Fruit fly (Drosophila melanogaster) whole organism, embryonic: ENCODE data around the gene VhaAC45RP.

Experiments used
- Awh ChIP-seq: fragments of 200-800 bp; sonication (Bioruptor generic); IDR thresholded peaks from 2 replicates; pipeline ENCODE4, ENCODE4 v1.3.6; 2022; ENCODE audit warnings: missing biosample characterization, missing genetic modification characterization
- Bgb ChIP-seq: fragments of 200-800 bp; sonication (Bioruptor generic); IDR thresholded peaks from 2 replicates; pipeline ENCODE4 v1.3.6; 2022; ENCODE audit warnings: missing biosample characterization, missing genetic modification characterization; ENCODE audit not compliant: partially characterized antibody
- CG11247 ChIP-seq: fragments of 200-800 bp; sonication (Bioruptor generic); IDR thresholded peaks from 2 replicates; pipeline ENCODE4 v1.3.6; 2022; ENCODE audit warnings: missing biosample characterization, missing genetic modification characterization
- CG12104 ChIP-seq: fragments of 200-800 bp; sonication (Bioruptor generic); optimal IDR thresholded peaks from 3 replicates; lab custom pipeline; 2016; ENCODE audit warnings: missing biosample characterization, missing genetic modification characterization
- CG15479 ChIP-seq: fragments of 200-800 bp; sonication (Bioruptor generic); optimal IDR thresholded peaks from 3 replicates; lab custom pipeline; 2019; ENCODE audit warnings: missing biosample characterization, mild to moderate bottlenecking, missing genetic modification characterization, moderate library complexity
- CG15514 ChIP-seq: fragments of 200-800 bp; sonication (Bioruptor generic); optimal IDR thresholded peaks from 3 replicates; lab custom pipeline; 2017; ENCODE audit warnings: missing biosample characterization, missing genetic modification characterization, mild to moderate bottlenecking, moderate library complexity, missing genetic modification reagents
- CG17359 ChIP-seq: fragments of 200-800 bp; sonication (Bioruptor generic); optimal IDR thresholded peaks from 3 replicates; lab custom pipeline; 2018; ENCODE audit warnings: missing biosample characterization, mild to moderate bottlenecking, missing genetic modification characterization, moderate library complexity
- CG18619 ChIP-seq: fragments of 200-800 bp; sonication (Bioruptor generic); optimal IDR thresholded peaks from 3 replicates; lab custom pipeline; 2017; ENCODE audit warnings: missing biosample characterization, mild to moderate bottlenecking, missing genetic modification characterization
- CG31224 ChIP-seq: fragments of 200-800 bp; sonication (Bioruptor generic); IDR thresholded peaks from 2 replicates; pipeline ENCODE4 v1.3.6; 2022; ENCODE audit warnings: missing biosample characterization, missing genetic modification characterization
- CG31388 ChIP-seq: fragments of 200-800 bp; sonication (Bioruptor generic); optimal IDR thresholded peaks from 2 replicates; lab custom pipeline; 2016; ENCODE audit warnings: missing biosample characterization, missing genetic modification characterization
- CG34376 ChIP-seq: fragments of 200-800 bp; sonication (Bioruptor generic); optimal IDR thresholded peaks from 2 replicates; lab custom pipeline; 2018; ENCODE audit warnings: missing biosample characterization, mild to moderate bottlenecking, missing genetic modification characterization
- CG3847 ChIP-seq: fragments of 200-800 bp; sonication (Bioruptor generic); IDR thresholded peaks from 2 replicates; pipeline ENCODE4 v1.3.6; 2022; ENCODE audit warnings: missing biosample characterization, missing genetic modification characterization
- CG7745 ChIP-seq: fragments of 200-800 bp; sonication (Bioruptor generic); optimal IDR thresholded peaks from 2 replicates; lab custom pipeline; 2018; ENCODE audit warnings: missing biosample characterization, mild to moderate bottlenecking, missing genetic modification characterization, moderate library complexity
- CG8359 ChIP-seq: fragments of 200-800 bp; sonication (Bioruptor generic); optimal IDR thresholded peaks from 2 replicates; lab custom pipeline; 2017; ENCODE audit warnings: missing biosample characterization, mild to moderate bottlenecking, missing genetic modification characterization, borderline replicate concordance
- CG8944 ChIP-seq: fragments of 200-800 bp; sonication (Bioruptor generic); optimal IDR thresholded peaks from 3 replicates; lab custom pipeline; 2016; ENCODE audit warnings: missing biosample characterization, missing genetic modification characterization
- Dad ChIP-seq: fragments of 200-800 bp; sonication (Bioruptor generic); optimal IDR thresholded peaks from 3 replicates; lab custom pipeline; 2016; ENCODE audit warnings: missing biosample characterization, missing genetic modification characterization
- Deaf1 ChIP-seq: fragments of 200-800 bp; optimal IDR thresholded peaks from 3 replicates; lab custom pipeline; 2019; ENCODE audit warnings: missing biosample characterization, mild to moderate bottlenecking, missing genetic modification characterization, moderate library complexity
- Dfd ChIP-seq, 2 experiments: fragments of >200 bp; optimal IDR thresholded peaks; 2 replicates each; lab custom pipeline; 2017; ENCODE audit warnings: missing biosample characterization in 2 of 2, missing genetic modification characterization in 2 of 2
- Dref ChIP-seq: fragments of 200-800 bp; sonication (Bioruptor generic); IDR thresholded peaks from 2 replicates; pipeline ENCODE4 v1.3.6; 2022; ENCODE audit warnings: missing biosample characterization, missing genetic modification characterization
- E2f2 ChIP-seq: fragments of 200-800 bp; sonication (Bioruptor generic); IDR thresholded peaks from 2 replicates; pipeline ENCODE4 v1.3.6; 2022; ENCODE audit warnings: missing biosample characterization, missing genetic modification characterization
- Fer1 ChIP-seq: fragments of 200-800 bp; sonication (Bioruptor generic); optimal IDR thresholded peaks from 2 replicates; lab custom pipeline; 2017; ENCODE audit warnings: missing biosample characterization, mild to moderate bottlenecking, missing genetic modification characterization
- HLH3B ChIP-seq: fragments of 200-800 bp; sonication (Bioruptor generic); IDR thresholded peaks from 2 replicates; pipeline ENCODE4 v1.3.6; 2022; ENCODE audit warnings: missing biosample characterization, missing genetic modification characterization
- HmgD ChIP-seq: fragments of 200-800 bp; sonication (Bioruptor generic); optimal IDR thresholded peaks from 3 replicates; lab custom pipeline; 2016; ENCODE audit warnings: missing biosample characterization, missing genetic modification characterization
- HmgZ ChIP-seq: fragments of 200-800 bp; sonication (Bioruptor generic); optimal IDR thresholded peaks from 2 replicates; lab custom pipeline; 2018; ENCODE audit warnings: missing biosample characterization, mild to moderate bottlenecking, missing genetic modification characterization
- Hmr ChIP-seq: fragments of 200-800 bp; sonication (Bioruptor generic); optimal IDR thresholded peaks from 3 replicates; lab custom pipeline; 2017; ENCODE audit warnings: mild to moderate bottlenecking, missing biosample characterization, missing genetic modification reagents, missing genetic modification characterization
- Hmx ChIP-seq: fragments of 200-800 bp; sonication (Bioruptor generic); optimal IDR thresholded peaks from 2 replicates; lab custom pipeline; 2016; ENCODE audit warnings: missing biosample characterization, missing genetic modification characterization
- MESR4 ChIP-seq: fragments of 200-800 bp; sonication (Bioruptor generic); optimal IDR thresholded peaks from 2 replicates; lab custom pipeline; 2018; ENCODE audit warnings: missing biosample characterization, mild to moderate bottlenecking, missing genetic modification characterization, moderate library complexity
- Max ChIP-seq: fragments of 200-800 bp; sonication (Bioruptor generic); optimal IDR thresholded peaks from 2 replicates; lab custom pipeline; 2016; ENCODE audit warnings: missing biosample characterization, mild to moderate bottlenecking, missing genetic modification characterization
- Med ChIP-seq: fragments of 200-800 bp; sonication (Bioruptor generic); peaks from one replicate; lab custom pipeline; 2016; ENCODE audit warnings: missing biosample characterization, missing genetic modification characterization, mild to moderate bottlenecking, inconsistent platforms, moderate library complexity
- Myb ChIP-seq: fragments of 200-800 bp; sonication (Bioruptor generic); optimal IDR thresholded peaks from 2 replicates; lab custom pipeline; 2016; ENCODE audit warnings: missing biosample characterization, missing genetic modification characterization
- Nf-YC ChIP-seq: fragments of 200-800 bp; optimal IDR thresholded peaks from 3 replicates; lab custom pipeline; 2019; ENCODE audit warnings: missing biosample characterization, mild to moderate bottlenecking, missing genetic modification characterization, moderate library complexity
- Oli ChIP-seq: fragments of 200-800 bp; sonication (Bioruptor generic); optimal IDR thresholded peaks from 2 replicates; lab custom pipeline; 2018; ENCODE audit warnings: missing biosample characterization, mild to moderate bottlenecking, missing genetic modification characterization, moderate library complexity
- Pdp1 ChIP-seq, 2 experiments: fragments of 200-800 bp; sonication (Bioruptor generic); optimal IDR thresholded peaks; 3 replicates each; lab custom pipeline; 2016; ENCODE audit warnings: missing biosample characterization in 2 of 2, missing genetic modification characterization in 2 of 2, mild to moderate bottlenecking in 1 of 2, moderate library complexity in 1 of 2
- YL-1 ChIP-seq: fragments of 200-800 bp; sonication (Bioruptor generic); optimal IDR thresholded peaks from 3 replicates; lab custom pipeline; 2017; ENCODE audit warnings: missing biosample characterization, mild to moderate bottlenecking, missing genetic modification characterization
- ac ChIP-seq: fragments of 200-800 bp; sonication (Bioruptor generic); optimal IDR thresholded peaks from 3 replicates; lab custom pipeline; 2017; ENCODE audit warnings: missing biosample characterization, mild to moderate bottlenecking, missing genetic modification characterization
- ase ChIP-seq: fragments of 200-800 bp; sonication (Bioruptor generic); IDR thresholded peaks from 3 replicates; pipeline ENCODE4 v1.3.6; 2022; ENCODE audit warnings: missing biosample characterization, missing genetic modification characterization
- crol ChIP-seq: fragments of 200-800 bp; sonication (Bioruptor generic); IDR thresholded peaks from 2 replicates; pipeline ENCODE4 v1.3.6; 2022; ENCODE audit warnings: missing biosample characterization, missing genetic modification characterization
- dmrt99B ChIP-seq: fragments of 200-800 bp; sonication (Bioruptor generic); optimal IDR thresholded peaks from 2 replicates; lab custom pipeline; 2018; ENCODE audit warnings: missing biosample characterization, mild to moderate bottlenecking, missing genetic modification characterization, moderate library complexity
- ewg ChIP-seq: fragments of 200-800 bp; sonication (Bioruptor generic); optimal IDR thresholded peaks from 3 replicates; lab custom pipeline; 2017; ENCODE audit warnings: mild to moderate bottlenecking, missing biosample characterization, missing genetic modification reagents, missing genetic modification characterization
- gce ChIP-seq: fragments of 200-800 bp; sonication (Bioruptor generic); IDR thresholded peaks from 3 replicates; pipeline ENCODE4 v1.3.6; 2022; ENCODE audit warnings: missing biosample characterization, missing genetic modification characterization
- ham ChIP-seq: fragments of 200-800 bp; sonication (Bioruptor generic); IDR thresholded peaks from 2 replicates; pipeline ENCODE4 v1.3.6; 2022; ENCODE audit warnings: missing biosample characterization, missing genetic modification characterization
- insv ChIP-seq, 2 experiments: fragments of 200-800 bp; sonication (Bioruptor generic); optimal IDR thresholded peaks; 3 replicates each; lab custom pipeline; 2016 to 2018; ENCODE audit warnings: missing biosample characterization in 2 of 2, missing genetic modification characterization in 2 of 2
- nerfin-1 ChIP-seq: fragments of 200-800 bp; sonication (Bioruptor generic); optimal IDR thresholded peaks from 3 replicates; lab custom pipeline; 2019; ENCODE audit warnings: missing biosample characterization, mild to moderate bottlenecking, missing genetic modification characterization, moderate library complexity
- onecut ChIP-seq: fragments of 200-800 bp; sonication (Bioruptor generic); IDR thresholded peaks from 2 replicates; pipeline ENCODE4 v1.3.6; 2022; ENCODE audit warnings: missing biosample characterization, missing genetic modification characterization
- pzg ChIP-seq: fragments of 200-800 bp; sonication (Bioruptor generic); optimal IDR thresholded peaks from 3 replicates; lab custom pipeline; 2018; ENCODE audit warnings: missing biosample characterization, mild to moderate bottlenecking, missing genetic modification characterization, moderate library complexity
- sd ChIP-seq: fragments of 200-800 bp; sonication (Bioruptor generic); optimal IDR thresholded peaks from 3 replicates; lab custom pipeline; 2018; ENCODE audit warnings: missing biosample characterization, mild to moderate bottlenecking, missing genetic modification characterization, moderate library complexity
- sens ChIP-seq: fragments of 200-800 bp; sonication (Bioruptor generic); peaks from one replicate; lab custom pipeline; 2016; ENCODE audit warnings: missing biosample characterization, missing genetic modification characterization
- seq ChIP-seq: fragments of 200-800 bp; sonication (Bioruptor generic); IDR thresholded peaks from 2 replicates; pipeline ENCODE4 v1.3.6; 2022; ENCODE audit warnings: missing biosample characterization, missing genetic modification characterization
- slp2 ChIP-seq: fragments of 200-800 bp; sonication (Bioruptor generic); optimal IDR thresholded peaks from 2 replicates; lab custom pipeline; 2016; ENCODE audit warnings: missing biosample characterization, missing genetic modification characterization
- tup ChIP-seq: fragments of 200-800 bp; sonication (Bioruptor generic); optimal IDR thresholded peaks from 2 replicates; lab custom pipeline; 2016; ENCODE audit warnings: missing biosample characterization, mild to moderate bottlenecking, missing genetic modification characterization, moderate library complexity

The VhaAC45RP gene

dm6 chr3R:30166159-30166784 is at the start of gene VhaAC45RP:
Gene VhaAC45RP, minus strand, starts transcription at chr3R:30166419.
- no peak for TF ChIP-seq Dfd (GFP tag; optimal IDR thresholded peaks at IDR 0.05; lab: Kevin White, UChicago)
- peak; percentile 86 for TF ChIP-seq sd (tag; lab: Kevin White, UChicago)
- TF ChIP-seq Dref (GFP tag; lab: Robert Waterston, UW), result peak; percentile 13; the same call in 1 of the 2 replicates
- no peak for TF ChIP-seq CG8359 (GFP tag; lab: Kevin White, UChicago)
- peak; percentile 70 for TF ChIP-seq YL-1 (GFP tag; lab: Kevin White, UChicago)
- no peak for TF ChIP-seq Awh
- TF ChIP-seq CG34376, result no peak
- TF ChIP-seq CG17359 (tag; lab: Kevin White, UChicago), result no peak
- TF ChIP-seq sens (GFP tag; lab: Kevin White, UChicago), result peak; percentile 60
- no peak for TF ChIP-seq CG12104
- no peak for TF ChIP-seq E2f2 (GFP tag; lab: Robert Waterston, UW)
- TF ChIP-seq seq (GFP tag; lab: Robert Waterston, UW), result peak; percentile 44; the same call in 1 of the 2 replicates
- peak; percentile 74 for TF ChIP-seq MESR4
- peak; percentile 99 for TF ChIP-seq onecut
- peak; percentile 26 for TF ChIP-seq Deaf1 (tag; lab: Kevin White, UChicago)
- no peak for TF ChIP-seq Dad (GFP tag; lab: Kevin White, UChicago)
- TF ChIP-seq Hmr (GFP tag; lab: Kevin White, UChicago), result no peak
- no peak for TF ChIP-seq insv (GFP tag; optimal IDR thresholded peaks at IDR 0.05; lab: Kevin White, UChicago)
- no peak for TF ChIP-seq CG8944 (GFP tag; lab: Kevin White, UChicago)
- TF ChIP-seq Med (GFP tag; lab: Kevin White, UChicago), result peak; percentile 56
- peak; percentile 23 for TF ChIP-seq Fer1
- no peak for TF ChIP-seq Hmx (GFP tag; lab: Kevin White, UChicago)
- TF ChIP-seq CG7745 (tag; lab: Kevin White, UChicago), result no peak
- TF ChIP-seq Myb, result peak; percentile 14
- no peak for TF ChIP-seq ac (GFP tag; lab: Kevin White, UChicago)
- no peak for TF ChIP-seq ase (GFP tag; lab: Robert Waterston, UW)
- TF ChIP-seq CG31388 (GFP tag; lab: Kevin White, UChicago), result no peak
- TF ChIP-seq HmgZ, result no peak
- TF ChIP-seq ham (GFP tag; lab: Robert Waterston, UW), result no peak
- peak; percentile 28 for TF ChIP-seq Nf-YC
- TF ChIP-seq nerfin-1 (tag; lab: Kevin White, UChicago), result peak; percentile 99
- TF ChIP-seq Bgb (GFP tag; lab: Robert Waterston, UW), result no peak
- TF ChIP-seq tup (GFP tag; lab: Kevin White, UChicago), result no peak
- TF ChIP-seq crol (GFP tag; lab: Robert Waterston, UW), result no peak
- no peak for TF ChIP-seq slp2 (GFP tag; lab: Kevin White, UChicago)
- no peak for TF ChIP-seq CG31224 (GFP tag; lab: Robert Waterston, UW)
- TF ChIP-seq CG15479 (GFP tag; lab: Kevin White, UChicago), result no peak
- peak in 1 of 2 experiments; percentile 20 for TF ChIP-seq Pdp1 (GFP tag; optimal IDR thresholded peaks at IDR 0.05; lab: Kevin White, UChicago)
- TF ChIP-seq dmrt99B, result no peak
- no peak for TF ChIP-seq HmgD (GFP tag; lab: Kevin White, UChicago)
- TF ChIP-seq Max (GFP tag; lab: Kevin White, UChicago), result peak; percentile 9
- TF ChIP-seq CG15514, result peak; percentile 2
- no peak for TF ChIP-seq Oli (tag; lab: Kevin White, UChicago)
- TF ChIP-seq CG3847, result no peak
- no peak for TF ChIP-seq CG18619 (GFP tag; lab: Kevin White, UChicago)
- no peak for TF ChIP-seq HLH3B (GFP tag; lab: Robert Waterston, UW)
- TF ChIP-seq pzg (GFP tag; lab: Kevin White, UChicago), result peak; percentile 8
- no peak for TF ChIP-seq gce (GFP tag; lab: Robert Waterston, UW)
- peak; percentile 93 for TF ChIP-seq ewg (GFP tag; lab: Kevin White, UChicago)
- no peak for TF ChIP-seq CG11247 (GFP tag; lab: Robert Waterston, UW)
